Worm (Caenorhabditis elegans): Measurements from ENCODE around the gene nhr-66.

nhr-66 gene

DNA sequence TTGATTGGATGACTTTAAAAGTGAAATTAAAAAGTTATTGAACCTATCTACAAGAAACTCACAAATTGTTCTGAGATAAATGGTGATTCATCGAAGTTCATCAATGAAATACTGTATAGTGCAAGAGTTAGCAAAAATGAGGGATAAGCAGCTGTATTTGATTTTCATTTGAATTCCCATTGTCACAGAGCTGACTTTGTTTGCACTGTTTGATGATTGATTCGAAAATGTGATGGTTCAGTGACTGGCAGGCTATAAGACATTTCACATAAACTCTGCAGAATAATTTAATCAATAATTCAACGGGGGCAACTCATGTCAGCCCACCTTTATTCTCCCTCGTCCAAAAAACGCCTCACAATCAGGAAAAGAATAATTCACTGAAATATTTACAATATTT is 7.2 kb upstream of the nhr-66 start, which contains the start of gene T09A12.8:
T09A12.8 (minus strand) TSS at position 101 of the 400 bp plus-strand sequence.
- TF ChIP-seq egl-27 (tag; optimal IDR thresholded peaks at IDR 0.05) (no peak), fkh-10 (GFP tag; optimal IDR thresholded peaks at IDR 0.05) (no peak)

DNA sequence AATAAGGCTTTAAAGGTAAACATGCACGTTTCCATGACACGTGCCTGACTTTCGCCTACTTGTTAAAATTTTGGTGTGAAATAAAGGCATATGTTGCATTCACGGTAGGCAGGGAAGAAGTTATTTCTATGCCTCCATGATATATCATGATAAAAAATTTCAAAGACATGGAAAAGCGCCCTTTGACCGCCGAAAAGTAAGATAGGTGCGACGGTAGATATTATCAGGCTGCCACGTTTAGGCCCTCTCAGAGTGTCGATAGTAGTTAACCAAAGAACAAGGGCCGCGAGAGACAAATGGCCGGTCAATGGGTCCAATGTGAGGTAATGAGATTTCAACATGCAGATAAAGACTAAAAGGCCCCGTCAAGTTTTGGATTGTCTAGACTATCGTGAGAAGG is 6.8 kb upstream of the nhr-66 start:
- TF ChIP-seq egl-27 (tag; optimal IDR thresholded peaks at IDR 0.05) (no peak), elt-2 (tag; optimal IDR thresholded peaks at IDR 0.05) (no peak), mdl-1 (tag; optimal IDR thresholded peaks at IDR 0.05) (no peak), nhr-23 (tag; optimal IDR thresholded peaks at IDR 0.05) (peak; percentile 50), zag-1 (tag; optimal IDR thresholded peaks at IDR 0.05) (no peak), eor-1 (tag; optimal IDR thresholded peaks at IDR 0.05) (no peak), elt-1 (tag; optimal IDR thresholded peaks at IDR 0.05) (peak; percentile 80), jun-1 (tag; optimal IDR thresholded peaks at IDR 0.05) (no peak), nhr-77 (tag; optimal IDR thresholded peaks at IDR 0.05) (no peak), skn-1 (tag; optimal IDR thresholded peaks at IDR 0.05) (no peak), nhr-237 (tag; optimal IDR thresholded peaks at IDR 0.05) (no peak), ztf-4 (tag; optimal IDR thresholded peaks at IDR 0.05) (no peak), lin-15B (tag; optimal IDR thresholded peaks at IDR 0.05) (no peak)

ce11 chrIV:8241312-8241833 is 5.0 kb upstream of the nhr-66 start:
- TF ChIP-seq nhr-43 (tag; optimal IDR thresholded peaks at IDR 0.05; ENCODE audit: poor library complexity, severe bottlenecking) = peak; percentile 8
- no peak for TF ChIP-seq ceh-28 (tag; optimal IDR thresholded peaks at IDR 0.05)
- no peak for TF ChIP-seq egl-5 (tag; optimal IDR thresholded peaks at IDR 0.05)
- peak; percentile 38 for TF ChIP-seq nhr-25 (tag; optimal IDR thresholded peaks at IDR 0.05)
- TF ChIP-seq R02D3.7 (tag; optimal IDR thresholded peaks at IDR 0.05) = no peak
- TF ChIP-seq nhr-23 (tag; optimal IDR thresholded peaks at IDR 0.05) = peak; percentile 17
- peak in 1 of 3 experiments; percentile 3 for TF ChIP-seq elt-3 (tag; optimal IDR thresholded peaks at IDR 0.05)
- TF ChIP-seq elt-1 (tag; optimal IDR thresholded peaks at IDR 0.05) = peak; percentile 36

DNA sequence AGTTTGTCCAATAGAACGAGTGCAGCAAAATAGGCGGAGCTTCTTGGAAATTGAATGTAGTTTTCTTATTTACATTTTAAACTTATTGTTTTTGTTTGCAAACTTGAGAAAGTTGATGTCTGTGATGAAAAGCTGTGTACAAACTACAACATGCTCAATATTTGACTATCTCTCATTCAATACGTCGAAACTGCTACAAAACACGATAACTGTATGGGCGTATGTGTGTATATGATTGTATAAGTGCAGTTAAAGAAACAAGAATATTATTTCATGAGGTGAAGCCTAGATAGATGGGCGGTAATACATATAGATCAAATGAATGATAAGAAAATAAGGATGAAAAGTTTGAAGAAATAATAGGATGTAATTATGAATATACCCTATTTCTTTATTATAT is 3.2 kb upstream of the nhr-66 start:
- TF ChIP-seq pha-4 (tag; optimal IDR thresholded peaks at IDR 0.05) (peak; percentile 77), nhr-237 (tag; optimal IDR thresholded peaks at IDR 0.05) (no peak), unc-62 (GFP tag; optimal IDR thresholded peaks at IDR 0.05) (no peak), elt-2 (tag; optimal IDR thresholded peaks at IDR 0.05) (peak; percentile 22)

ce11 chrIV:8235114-8235686 is 1.2 kb downstream of the nhr-66 start:
- TF ChIP-seq fos-1 (tag; optimal IDR thresholded peaks at IDR 0.05) (no peak), R02D3.7 (tag; optimal IDR thresholded peaks at IDR 0.05) (no peak), eor-1 (tag; optimal IDR thresholded peaks at IDR 0.05) (no peak), lsy-12 (tag; optimal IDR thresholded peaks at IDR 0.05) (no peak), hmg-11 (tag; optimal IDR thresholded peaks at IDR 0.05) (no peak), nfya-1 (tag; optimal IDR thresholded peaks at IDR 0.05; ENCODE audit: insufficient read depth) (no peak), unc-39 (tag; optimal IDR thresholded peaks at IDR 0.05) (no peak), fkh-10 (GFP tag; optimal IDR thresholded peaks at IDR 0.05) (no peak), lin-15B (tag; optimal IDR thresholded peaks at IDR 0.05) (no peak), sea-2 (GFP tag; optimal IDR thresholded peaks at IDR 0.05) (no peak), ceh-16 (tag; optimal IDR thresholded peaks at IDR 0.05) (no peak), nhr-76 (tag; optimal IDR thresholded peaks at IDR 0.05) (no peak)

- TF ChIP-seq nhr-77 (tag; optimal IDR thresholded peaks at IDR 0.05) (no peak), pha-4 (tag; optimal IDR thresholded peaks at IDR 0.05) (peak; percentile 55), skn-1 (tag; optimal IDR thresholded peaks at IDR 0.05) (peak; percentile 33), pqm-1 (tag; optimal IDR thresholded peaks at IDR 0.05) (peak; percentile 61), lin-15B (tag; optimal IDR thresholded peaks at IDR 0.05) (no peak), nhr-25 (tag; optimal IDR thresholded peaks at IDR 0.05) (peak; percentile 15), nhr-12 (tag; optimal IDR thresholded peaks at IDR 0.05) (no peak), nhr-43 (tag; optimal IDR thresholded peaks at IDR 0.05; ENCODE audit: poor library complexity, severe bottlenecking) (peak; percentile 80), elt-2 (tag; optimal IDR thresholded peaks at IDR 0.05) (peak; percentile 47), lsy-12 (tag; optimal IDR thresholded peaks at IDR 0.05) (no peak), jun-1 (tag; optimal IDR thresholded peaks at IDR 0.05) (no peak), ztf-4 (tag; optimal IDR thresholded peaks at IDR 0.05) (no peak)
Measured at ce11 chrIV:8234088-8234496, 2.3 kb downstream of the nhr-66 start.
